Fruit fly (Drosophila melanogaster) Kc167 (cell line): ENCODE results near the gene CG4502.

Source experiments
- Myc ChIP-seq: fragments of >200 bp; optimal IDR thresholded peaks from 2 replicates; lab custom pipeline; 2017; ENCODE audit warnings: missing external identifiers
- Sin3A ChIP-seq: fragments of >200 bp; optimal IDR thresholded peaks from 2 replicates; lab custom pipeline; 2018; ENCODE audit warnings: missing external identifiers
- h ChIP-seq: fragments of >200 bp; optimal IDR thresholded peaks from 3 replicates; lab custom pipeline; 2018; ENCODE audit warnings: missing external identifiers
- insv ChIP-seq: fragments of >200 bp; optimal IDR thresholded peaks from 3 replicates; lab custom pipeline; 2018; ENCODE audit warnings: missing external identifiers
- psq ChIP-seq: fragments of >200 bp; optimal IDR thresholded peaks from 2 replicates; lab custom pipeline; 2017; ENCODE audit warnings: missing external identifiers
- ttk ChIP-seq: sonication (Bioruptor generic); optimal IDR thresholded peaks from 2 replicates; lab custom pipeline; 2017; ENCODE audit warnings: missing external identifiers

DNA sequence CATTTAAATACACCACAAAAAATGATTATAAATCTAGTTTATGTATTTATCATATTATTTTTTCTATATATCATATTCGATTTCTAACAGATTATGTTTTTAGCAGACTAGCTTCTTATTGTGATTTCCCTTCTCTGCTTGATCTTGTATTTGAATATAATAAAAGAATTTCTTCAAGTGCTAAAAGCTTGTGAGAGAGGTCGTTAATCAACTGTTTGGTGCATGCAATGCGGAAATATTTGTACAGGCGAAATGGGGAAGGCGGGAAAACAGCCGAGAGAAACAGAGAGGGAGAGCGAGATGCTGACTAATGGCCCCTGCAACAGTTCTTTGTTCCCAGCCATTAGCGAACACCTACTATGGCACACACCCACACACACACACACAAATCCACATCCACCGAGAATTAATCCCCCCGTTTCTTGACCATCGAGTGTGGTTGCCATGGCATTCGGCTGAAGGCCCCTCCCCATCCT, 4.4 kb downstream of the CG4502 start:
- TF ChIP-seq h (lab: Kevin White, UChicago) (no peak), Myc (lab: Kevin White, UChicago) (no peak), Sin3A (lab: Kevin White, UChicago) (no peak), psq (lab: Kevin White, UChicago) (no peak), insv (lab: Kevin White, UChicago) (no peak), ttk (no peak)
